Worm (Caenorhabditis elegans): ENCODE measurements around the gene R02E12.5.

R02E12.5 gene

DNA sequence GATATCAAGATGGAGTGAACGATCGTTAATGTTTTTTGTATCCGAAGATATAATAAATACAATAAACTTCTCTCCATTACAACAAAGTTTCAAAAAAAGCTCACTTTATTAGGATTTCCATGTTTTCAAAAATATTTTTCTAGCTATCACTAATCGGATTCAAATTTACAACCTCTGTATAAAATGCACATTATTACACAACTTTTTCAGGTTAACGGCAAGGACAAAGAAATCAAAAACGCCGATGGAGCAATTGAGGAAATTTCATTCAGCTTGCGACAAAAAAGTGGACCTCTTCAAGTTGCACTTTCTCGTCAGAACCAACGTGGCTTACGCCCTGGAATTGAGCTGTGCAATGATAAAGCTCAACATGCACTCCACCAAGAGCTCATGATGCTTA lies 9.8 kb downstream of the R02E12.5 start:
- TF ChIP-seq unc-62 (GFP tag; optimal IDR thresholded peaks at IDR 0.05 in 1 of 2) (peak in 1 of 2 experiments; percentile 95), unc-62 (tag; optimal IDR thresholded peaks at IDR 0.05) (no peak), zip-2 (tag; optimal IDR thresholded peaks at IDR 0.05) (no peak)

DNA sequence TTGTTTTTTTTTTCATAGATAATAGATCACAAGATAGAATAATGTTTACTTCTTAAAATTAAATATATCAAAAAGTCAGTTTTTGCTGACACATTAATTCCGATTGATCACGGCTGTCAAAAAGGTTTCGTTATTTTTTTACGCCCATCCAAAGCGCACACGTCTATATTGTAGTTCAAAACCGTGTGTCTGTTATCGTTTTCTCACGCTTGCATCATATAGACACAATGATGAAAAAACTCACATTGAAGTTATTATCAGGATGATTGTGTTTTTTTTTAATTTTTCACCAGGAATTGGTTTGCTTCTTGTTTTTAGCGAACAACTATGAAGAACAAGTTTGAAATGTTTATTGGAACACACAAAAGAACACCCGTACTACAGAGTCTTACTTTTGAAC lies 10.6 kb downstream of the R02E12.5 start:
- TF ChIP-seq nhr-237 (tag; optimal IDR thresholded peaks at IDR 0.05) (no peak), F44E2.7 (GFP tag; IDR thresholded peaks at IDR 0.05) (no peak), ceh-32 (tag; optimal IDR thresholded peaks at IDR 0.05; ENCODE audit: poor library complexity) (no peak), zag-1 (tag; optimal IDR thresholded peaks at IDR 0.05) (no peak), set-16 (GFP tag; IDR thresholded peaks at IDR 0.05) (no peak), nhr-6 (tag; optimal IDR thresholded peaks at IDR 0.05) (no peak), zfp-2 (tag; optimal IDR thresholded peaks at IDR 0.05) (no peak), nhr-48 (tag; optimal IDR thresholded peaks at IDR 0.05) (peak; percentile 78), mes-2 (tag; optimal IDR thresholded peaks at IDR 0.05; ENCODE audit: poor library complexity, severe bottlenecking) (peak; percentile 64), daf-12 (tag; optimal IDR thresholded peaks at IDR 0.05) (no peak), fos-1 (tag; optimal IDR thresholded peaks at IDR 0.05) (no peak), D1046.2 (GFP tag; IDR thresholded peaks at IDR 0.05) (no peak), hmg-1.1 (GFP tag; IDR thresholded peaks at IDR 0.05) (no peak), Y105C5A.15 (GFP tag; IDR thresholded peaks at IDR 0.05) (no peak), saeg-2 (GFP tag; IDR thresholded peaks at IDR 0.05) (no peak), arid-1 (GFP tag; conservative IDR thresholded peaks at IDR 0.05) (no peak), snpc-4 (tag; optimal IDR thresholded peaks at IDR 0.05) (no peak), madf-9 (GFP tag; conservative IDR thresholded peaks at IDR 0.05) (no peak), nhr-111 (GFP tag; optimal IDR thresholded peaks at IDR 0.05) (no peak), nhr-77 (tag; optimal IDR thresholded peaks at IDR 0.05) (peak; percentile 89), hif-1 (tag; optimal IDR thresholded peaks at IDR 0.05) (peak in 1 of 2 experiments; percentile 44), nhr-28 (tag; optimal IDR thresholded peaks at IDR 0.05) (peak; percentile 92), tra-1 (GFP tag; IDR thresholded peaks at IDR 0.05) (peak; percentile 87), nhr-41 (GFP tag; IDR thresholded peaks at IDR 0.05) (peak; percentile 56; the same call in 1 of the 2 replicates), pha-4 (GFP tag; IDR thresholded peaks at IDR 0.05) (0 out of 2 replicates have a peak, but pooled peaks have one; percentile 20), pha-4 (tag; optimal IDR thresholded peaks at IDR 0.05) (no peak), zip-2 (tag; optimal IDR thresholded peaks at IDR 0.05) (no peak), unc-130 (GFP tag; optimal IDR thresholded peaks at IDR 0.05) (no peak), attf-4 (tag; optimal IDR thresholded peaks at IDR 0.05) (no peak), spr-3 (GFP tag; optimal IDR thresholded peaks at IDR 0.05) (no peak), zip-11 (GFP tag; IDR thresholded peaks at IDR 0.05) (no peak), lsy-2 (tag; optimal IDR thresholded peaks at IDR 0.05) (peak in 1 of 2 experiments; percentile 59), lin-29 (GFP tag; IDR thresholded peaks at IDR 0.05) (no peak), mdt-29 (GFP tag; IDR thresholded peaks at IDR 0.05) (no peak), mdl-1 (tag; optimal IDR thresholded peaks at IDR 0.05) (no peak), daf-8 (GFP tag; IDR thresholded peaks at IDR 0.05) (no peak), daf-16 (GFP tag; optimal IDR thresholded peaks at IDR 0.05) (peak in 1 of 2 experiments; percentile 80), daf-16 (tag; optimal IDR thresholded peaks at IDR 0.05) (peak; percentile 94), hlh-30 (tag; optimal IDR thresholded peaks at IDR 0.05; ENCODE audit: insufficient read depth) (peak; percentile 64), cey-2 (tag; optimal IDR thresholded peaks at IDR 0.05; ENCODE audit: borderline replicate concordance, insufficient read depth) (peak; percentile 57), ctbp-1 (GFP tag; IDR thresholded peaks at IDR 0.05) (no peak), skn-1 (tag; optimal IDR thresholded peaks at IDR 0.05) (no peak), nhr-42 (GFP tag; IDR thresholded peaks at IDR 0.05) (no peak), fkh-10 (GFP tag; optimal IDR thresholded peaks at IDR 0.05) (no peak), unc-39 (tag; optimal IDR thresholded peaks at IDR 0.05) (no peak), gei-8 (GFP tag; optimal IDR thresholded peaks at IDR 0.05) (no peak), ZK546.5 (tag; optimal IDR thresholded peaks at IDR 0.05) (no peak), mep-1 (tag; optimal IDR thresholded peaks at IDR 0.05) (peak; percentile 91)
